Worm (Caenorhabditis elegans): Measurements from ENCODE around the gene fbxb-55.
A peak's percentile ranks its signal among the peaks of the same experiment; 100 is the strongest.

fbxb-55 gene

DNA sequence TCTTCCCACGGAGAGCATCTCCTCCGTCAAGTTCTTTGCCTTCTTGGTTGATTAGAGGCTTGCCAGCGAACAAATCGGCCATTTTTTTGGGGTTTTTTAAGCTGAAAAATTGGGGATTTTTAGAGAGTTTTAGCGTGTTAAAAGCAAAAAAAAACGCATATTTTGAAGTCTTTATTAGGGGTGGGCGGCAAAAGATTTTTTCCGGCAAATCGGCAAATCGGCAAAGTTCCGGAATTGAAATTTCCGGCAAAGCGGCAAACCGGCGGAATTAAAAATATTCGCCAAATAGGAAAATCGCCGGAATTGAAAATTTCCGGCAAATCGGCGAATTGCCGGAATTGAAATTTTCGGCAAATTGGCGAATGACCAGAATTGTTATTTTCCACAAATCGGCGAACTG, 15.5 kb downstream of the fbxb-55 start, which contains the start of gene C35B1.5:
Gene C35B1.5, minus strand, starts transcription at position 101 of the 400 bp plus-strand sequence.
- TF ChIP-seq peb-1 (tag; optimal IDR thresholded peaks at IDR 0.05) (no peak), F13H6.1 (tag; optimal IDR thresholded peaks at IDR 0.05) (no peak), ztf-11 (tag; optimal IDR thresholded peaks at IDR 0.05) (no peak), nhr-23 (tag; optimal IDR thresholded peaks at IDR 0.05) (no peak), unc-39 (tag; optimal IDR thresholded peaks at IDR 0.05) (no peak), zag-1 (tag; optimal IDR thresholded peaks at IDR 0.05) (no peak), nhr-25 (tag; optimal IDR thresholded peaks at IDR 0.05) (no peak), unc-55 (GFP tag; optimal IDR thresholded peaks at IDR 0.05) (no peak), mbf-1 (tag; optimal IDR thresholded peaks at IDR 0.05) (no peak), nhr-6 (tag; optimal IDR thresholded peaks at IDR 0.05) (no peak), elt-1 (tag; optimal IDR thresholded peaks at IDR 0.05) (no peak), lin-13 (GFP tag; optimal IDR thresholded peaks at IDR 0.05) (no peak), ztf-1 (GFP tag; conservative IDR thresholded peaks at IDR 0.05) (no peak), dmd-4 (tag; optimal IDR thresholded peaks at IDR 0.05) (no peak), sma-9 (GFP tag; optimal IDR thresholded peaks at IDR 0.05) (no peak), sma-9 (tag; optimal IDR thresholded peaks at IDR 0.05) (no peak), elt-3 (tag; optimal IDR thresholded peaks at IDR 0.05) (no peak)

ce11 chrIV:4085022-4085421, 16.4 kb downstream of the fbxb-55 start:
- peak; percentile 64 for TF ChIP-seq crh-2 (tag; optimal IDR thresholded peaks at IDR 0.05)
- peak in 1 of 2 experiments; percentile 5 for TF ChIP-seq lsy-2 (tag; optimal IDR thresholded peaks at IDR 0.05)
- TF ChIP-seq nhr-25 (tag; optimal IDR thresholded peaks at IDR 0.05), result peak; percentile 14
- TF ChIP-seq lin-13 (GFP tag; optimal IDR thresholded peaks at IDR 0.05), result no peak
- TF ChIP-seq nhr-6 (tag; optimal IDR thresholded peaks at IDR 0.05), result no peak
- no peak for TF ChIP-seq ceh-82 (tag; optimal IDR thresholded peaks at IDR 0.05)
- no peak for TF ChIP-seq mab-5 (tag; optimal IDR thresholded peaks at IDR 0.05)
- TF ChIP-seq ztf-1 (GFP tag; conservative IDR thresholded peaks at IDR 0.05), result no peak
- peak; percentile 96 for TF ChIP-seq skn-1 (tag; optimal IDR thresholded peaks at IDR 0.05)
- peak; percentile 72 for TF ChIP-seq fos-1 (tag; optimal IDR thresholded peaks at IDR 0.05)
- TF ChIP-seq blmp-1 (tag; optimal IDR thresholded peaks at IDR 0.05; ENCODE audit: insufficient read depth), result peak; percentile 26
- TF ChIP-seq nhr-129 (tag; optimal IDR thresholded peaks at IDR 0.05), result peak; percentile 68
- TF ChIP-seq sma-9 (GFP tag; optimal IDR thresholded peaks at IDR 0.05), result peak; percentile 11
- TF ChIP-seq sma-9 (tag; optimal IDR thresholded peaks at IDR 0.05), result no peak
- TF ChIP-seq gmeb-1 (tag; optimal IDR thresholded peaks at IDR 0.05), result peak; percentile 2
- peak; percentile 45 for TF ChIP-seq sma-3 (GFP tag; optimal IDR thresholded peaks at IDR 0.05)
- no peak for TF ChIP-seq unc-55 (GFP tag; optimal IDR thresholded peaks at IDR 0.05)

- TF ChIP-seq lin-13 (GFP tag; optimal IDR thresholded peaks at IDR 0.05), result no peak
- TF ChIP-seq sem-4 (tag; optimal IDR thresholded peaks at IDR 0.05), result no peak
- TF ChIP-seq C34F6.9 (tag; optimal IDR thresholded peaks at IDR 0.05), result peak; percentile 20
- peak; percentile 39 for TF ChIP-seq unc-55 (GFP tag; optimal IDR thresholded peaks at IDR 0.05)
- TF ChIP-seq skn-1 (tag; optimal IDR thresholded peaks at IDR 0.05), result no peak
- TF ChIP-seq lsy-2 (tag; optimal IDR thresholded peaks at IDR 0.05), result peak in 1 of 2 experiments; percentile 57
- no peak for TF ChIP-seq fos-1 (tag; optimal IDR thresholded peaks at IDR 0.05)
- TF ChIP-seq crh-2 (tag; optimal IDR thresholded peaks at IDR 0.05), result peak; percentile 61
- TF ChIP-seq sma-3 (GFP tag; optimal IDR thresholded peaks at IDR 0.05), result peak; percentile 37
These were observed 17.2 kb downstream of the fbxb-55 start, which contains the start of gene C35B1.2 for ce11 chrIV:4085787-4086262. Gene C35B1.2 (plus strand): TSS chrIV:4086212.

DNA sequence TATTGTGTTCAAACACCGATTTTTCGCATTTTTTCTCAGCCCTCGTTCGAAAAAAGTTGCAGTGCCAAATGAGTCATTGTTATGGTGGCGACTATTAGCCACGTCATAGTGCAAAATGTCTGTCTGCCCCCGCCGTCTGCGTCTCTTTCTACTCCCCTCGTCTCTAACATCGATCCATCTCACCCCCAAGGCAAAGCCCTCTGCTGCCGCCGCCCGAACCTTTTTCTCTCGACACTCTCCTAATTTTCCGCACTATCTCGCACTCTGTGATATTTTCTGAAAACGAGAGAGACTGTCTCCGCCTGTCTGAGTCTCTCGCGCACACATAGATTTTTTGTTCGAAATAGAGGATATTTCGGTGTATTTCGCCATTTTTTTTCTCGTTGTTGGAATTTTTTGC, 24.5 kb downstream of the fbxb-55 start:
- no peak for TF ChIP-seq peb-1 (tag; optimal IDR thresholded peaks at IDR 0.05)
- peak; percentile 96 for TF ChIP-seq crh-2 (tag; optimal IDR thresholded peaks at IDR 0.05)
- peak; percentile 54 for TF ChIP-seq sem-4 (tag; optimal IDR thresholded peaks at IDR 0.05)
- TF ChIP-seq nhr-77 (tag; optimal IDR thresholded peaks at IDR 0.05), result no peak
- peak; percentile 84 for TF ChIP-seq sma-3 (GFP tag; optimal IDR thresholded peaks at IDR 0.05)
- peak; percentile 91 for TF ChIP-seq F13H6.1 (tag; optimal IDR thresholded peaks at IDR 0.05)
- TF ChIP-seq C34F6.9 (tag; optimal IDR thresholded peaks at IDR 0.05), result peak; percentile 78
- TF ChIP-seq Y55F3AM.14 (GFP tag; optimal IDR thresholded peaks at IDR 0.05), result peak; percentile 26
- peak; percentile 75 for TF ChIP-seq ceh-82 (tag; optimal IDR thresholded peaks at IDR 0.05)
- no peak for TF ChIP-seq nhr-23 (tag; optimal IDR thresholded peaks at IDR 0.05)
- TF ChIP-seq sma-9 (GFP tag; optimal IDR thresholded peaks at IDR 0.05), result peak; percentile 89
- no peak for TF ChIP-seq sma-9 (tag; optimal IDR thresholded peaks at IDR 0.05)
- no peak for TF ChIP-seq ama-1 (optimal IDR thresholded peaks at IDR 0.05)
- no peak for TF ChIP-seq aly-2 (tag; optimal IDR thresholded peaks at IDR 0.05)
- no peak for TF ChIP-seq nhr-12 (tag; optimal IDR thresholded peaks at IDR 0.05)
- no peak for TF ChIP-seq ceh-16 (tag; optimal IDR thresholded peaks at IDR 0.05)
- no peak for TF ChIP-seq ztf-11 (tag; optimal IDR thresholded peaks at IDR 0.05)
- TF ChIP-seq elt-1 (tag; optimal IDR thresholded peaks at IDR 0.05), result no peak
- peak; percentile 57 for TF ChIP-seq nhr-21 (tag; optimal IDR thresholded peaks at IDR 0.05)
- TF ChIP-seq nhr-25 (tag; optimal IDR thresholded peaks at IDR 0.05), result peak; percentile 51
- TF ChIP-seq unc-39 (tag; optimal IDR thresholded peaks at IDR 0.05), result no peak
- TF ChIP-seq mbf-1 (tag; optimal IDR thresholded peaks at IDR 0.05), result no peak
- TF ChIP-seq nhr-10 (tag; optimal IDR thresholded peaks at IDR 0.05), result no peak
- peak; percentile 90 for TF ChIP-seq fos-1 (tag; optimal IDR thresholded peaks at IDR 0.05)
- TF ChIP-seq nhr-237 (tag; optimal IDR thresholded peaks at IDR 0.05), result peak; percentile 4
- no peak for TF ChIP-seq nhr-11 (tag; optimal IDR thresholded peaks at IDR 0.05)
- no peak for TF ChIP-seq dmd-4 (tag; optimal IDR thresholded peaks at IDR 0.05)
- peak; percentile 44 for TF ChIP-seq nhr-6 (tag; optimal IDR thresholded peaks at IDR 0.05)
- TF ChIP-seq snpc-4 (tag; optimal IDR thresholded peaks at IDR 0.05), result peak; percentile 49
- peak; percentile 69 for TF ChIP-seq nhr-129 (tag; optimal IDR thresholded peaks at IDR 0.05)
- no peak for TF ChIP-seq R02D3.7 (tag; optimal IDR thresholded peaks at IDR 0.05)
- TF ChIP-seq ztf-4 (tag; optimal IDR thresholded peaks at IDR 0.05), result peak; percentile 55
- TF ChIP-seq ZK546.5 (tag; optimal IDR thresholded peaks at IDR 0.05), result no peak
- peak; percentile 4 for TF ChIP-seq lin-11 (tag; optimal IDR thresholded peaks at IDR 0.05)
- TF ChIP-seq mab-5 (tag; optimal IDR thresholded peaks at IDR 0.05), result peak; percentile 23
